Worm (Caenorhabditis elegans): ENCODE measurements around the gene W01D2.6.

DNA sequence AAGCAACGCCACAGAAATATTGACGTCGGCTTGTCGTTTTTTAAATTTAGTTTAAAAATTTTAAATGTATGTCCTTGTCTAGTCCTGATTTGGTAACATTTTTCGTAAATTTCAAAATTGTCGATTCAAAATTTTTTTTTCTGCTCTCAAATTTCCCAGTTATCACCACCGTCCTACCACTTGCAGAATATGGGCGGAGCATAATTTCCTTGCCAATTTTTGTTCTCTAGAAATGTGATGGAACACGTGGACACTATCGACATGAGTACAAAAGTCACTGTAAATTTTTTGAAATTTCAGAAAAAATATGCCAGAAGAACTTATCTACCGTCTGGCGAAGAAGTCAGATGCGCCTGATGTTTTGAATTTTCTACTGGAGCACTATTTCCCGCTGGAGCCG is 46.4 kb downstream of the W01D2.6 start, which contains the start of gene R05H10.7:
- TF ChIP-seq snpc-4 (tag; optimal IDR thresholded peaks at IDR 0.05) = no peak
- no peak for TF ChIP-seq nhr-28 (tag; optimal IDR thresholded peaks at IDR 0.05)
- TF ChIP-seq unc-39 (tag; optimal IDR thresholded peaks at IDR 0.05) = no peak
